Worm (Caenorhabditis elegans) whole organism, L1 larva: Measurements from ENCODE around the gene prx-19.
A peak's percentile ranks its signal among the peaks of the same experiment; 100 is the strongest.

Experiments used
- C16A3.4 ChIP-seq: fragments of 150-350 bp; optimal IDR thresholded peaks from 2 replicates; lab custom pipeline; 2014; ENCODE audit warnings: missing biosample characterization, missing genetic modification characterization
- C34B4.2 ChIP-seq: sonication (generic microtip); optimal IDR thresholded peaks from 2 replicates; lab custom pipeline; 2017; ENCODE audit warnings: mild to moderate bottlenecking, missing genetic modification characterization, missing compliant biosample characterization
- blmp-1 ChIP-seq: fragments of 150-350 bp; optimal IDR thresholded peaks from 2 replicates; lab custom pipeline; 2014; ENCODE audit warnings: missing biosample characterization, missing genetic modification characterization
- ceh-82 ChIP-seq, 3 experiments: fragments of 150-350 bp in 1 of 3; sonication (generic microtip) in 2 of 3; optimal IDR thresholded peaks; 2 replicates each; lab custom pipeline; 2014 to 2017; ENCODE audit warnings: missing biosample characterization in 3 of 3, missing genetic modification characterization in 3 of 3
- ceh-88 ChIP-seq: fragments of 200-800 bp; sonication (Bioruptor generic); IDR thresholded peaks from 2 replicates; pipeline ENCODE4 v1.3.6; 2022; ENCODE audit warnings: missing genetic modification characterization, missing compliant biosample characterization
- ceh-90 ChIP-seq: sonication (generic microtip); optimal IDR thresholded peaks from 2 replicates; lab custom pipeline; 2016; ENCODE audit warnings: missing genetic modification characterization, missing compliant biosample characterization
- dpl-1 ChIP-seq, 3 experiments: fragments of 150-350 bp in 2 of 3; sonication (generic microtip) in 1 of 3; optimal IDR thresholded peaks; 2 replicates each; lab custom pipeline; 2014 to 2017; ENCODE audit warnings: missing biosample characterization in 3 of 3, missing genetic modification characterization in 3 of 3, missing genetic modification reagents in 3 of 3
- efl-1 ChIP-seq, 4 experiments: fragments of 150-350 bp; optimal IDR thresholded peaks in 3 of 4; peaks in 1 of 4; 1 replicate in 1 of 4; 2 replicates in 3 of 4; lab custom pipeline; 2014; ENCODE audit warnings: missing biosample characterization in 2 of 4, missing genetic modification characterization in 2 of 4, missing genetic modification reagents in 2 of 4
- efl-3 ChIP-seq: fragments of 200-800 bp; sonication (Bioruptor generic); optimal IDR thresholded peaks from 2 replicates; lab custom pipeline; 2018; ENCODE audit warnings: mild to moderate bottlenecking, missing genetic modification characterization, missing compliant biosample characterization
- egl-27 ChIP-seq, 2 experiments: fragments of 150-350 bp in 1 of 2; sonication (generic microtip); optimal IDR thresholded peaks; 3 replicates each; lab custom pipeline; 2017 to 2018; ENCODE audit warnings: missing biosample characterization in 2 of 2, missing genetic modification characterization in 2 of 2, missing genetic modification reagents in 2 of 2
- elt-2 ChIP-seq: sonication (generic microtip); optimal IDR thresholded peaks from 2 replicates; lab custom pipeline; 2016; ENCODE audit warnings: missing genetic modification characterization, mild to moderate bottlenecking, inconsistent platforms, missing compliant biosample characterization, missing genetic modification reagents
- elt-3 ChIP-seq, 6 experiments: fragments of 150-350 bp in 1 of 6; sonication (generic microtip); optimal IDR thresholded peaks; 2 replicates each; lab custom pipeline; 2017 to 2018; ENCODE audit warnings: missing biosample characterization in 6 of 6, missing genetic modification characterization in 6 of 6, inconsistent platforms in 1 of 6
- ets-5 ChIP-seq: fragments of 200-800 bp; sonication (Bioruptor generic); IDR thresholded peaks from 2 replicates; pipeline ENCODE4 v1.3.6; 2022; ENCODE audit warnings: missing genetic modification characterization, missing compliant biosample characterization
- fkh-4 ChIP-seq: sonication (generic microtip); optimal IDR thresholded peaks from 2 replicates; lab custom pipeline; 2016; ENCODE audit warnings: missing compliant biosample characterization, missing genetic modification characterization, borderline replicate concordance
- fkh-8 ChIP-seq: sonication (generic microtip); optimal IDR thresholded peaks from 2 replicates; lab custom pipeline; 2016; ENCODE audit warnings: mild to moderate bottlenecking, missing genetic modification characterization, missing compliant biosample characterization
- grh-1 ChIP-seq: fragments of 200-800 bp; sonication (Bioruptor generic); IDR thresholded peaks from 2 replicates; pipeline ENCODE4 v1.3.6; 2022; ENCODE audit warnings: missing genetic modification reagents, missing genetic modification characterization, missing compliant biosample characterization
- hlh-4 ChIP-seq: sonication (generic microtip); optimal IDR thresholded peaks from 2 replicates; lab custom pipeline; 2016; ENCODE audit warnings: mild to moderate bottlenecking, missing genetic modification characterization, missing compliant biosample characterization
- jun-1 ChIP-seq: fragments of 150-350 bp; optimal IDR thresholded peaks from 2 replicates; lab custom pipeline; 2014; ENCODE audit warnings: missing biosample characterization, missing genetic modification reagents, missing genetic modification characterization
- lin-13 ChIP-seq: fragments of 150-350 bp; optimal IDR thresholded peaks from 2 replicates; lab custom pipeline; 2014; ENCODE audit warnings: missing biosample characterization, missing genetic modification reagents, missing genetic modification characterization
- lin-14 ChIP-seq: fragments of 200-800 bp; sonication (Bioruptor generic); optimal IDR thresholded peaks from 2 replicates; lab custom pipeline; 2018; ENCODE audit warnings: mild to moderate bottlenecking, missing genetic modification characterization, moderate library complexity, missing compliant biosample characterization
- lin-35 ChIP-seq, 2 experiments: fragments of 150-350 bp; optimal IDR thresholded peaks; 2 replicates each; lab custom pipeline; 2014; ENCODE audit warnings: missing biosample characterization in 2 of 2, missing genetic modification characterization in 2 of 2, missing genetic modification reagents in 2 of 2
- lin-39 ChIP-seq: fragments of 150-350 bp; optimal IDR thresholded peaks from 2 replicates; lab custom pipeline; 2014; ENCODE audit warnings: missing biosample characterization, missing genetic modification reagents, missing genetic modification characterization
- lir-3 ChIP-seq: sonication (generic microtip); optimal IDR thresholded peaks from 2 replicates; lab custom pipeline; 2016; ENCODE audit warnings: mild to moderate bottlenecking, missing genetic modification characterization, moderate library complexity, missing compliant biosample characterization; ENCODE audit not compliant: poor library complexity
- mdl-1 ChIP-seq, 2 experiments: fragments of 150-350 bp; optimal IDR thresholded peaks; 2 replicates each; lab custom pipeline; 2014 to 2017; ENCODE audit warnings: missing biosample characterization in 2 of 2, missing genetic modification characterization in 2 of 2, inconsistent platforms in 1 of 2
- mep-1 ChIP-seq: fragments of 150-350 bp; optimal IDR thresholded peaks from 2 replicates; lab custom pipeline; 2014; ENCODE audit warnings: missing biosample characterization, missing genetic modification characterization
- nhr-12 ChIP-seq: sonication (generic microtip); optimal IDR thresholded peaks from 2 replicates; lab custom pipeline; 2017; ENCODE audit warnings: missing biosample characterization, missing genetic modification characterization
- nhr-71 ChIP-seq: sonication (generic microtip); optimal IDR thresholded peaks from 2 replicates; lab custom pipeline; 2016; ENCODE audit warnings: mild to moderate bottlenecking, missing genetic modification characterization, moderate library complexity, missing compliant biosample characterization
- nhr-76 ChIP-seq: sonication (generic microtip); optimal IDR thresholded peaks from 2 replicates; lab custom pipeline; 2017; ENCODE audit warnings: missing biosample characterization, missing genetic modification characterization
- nhr-85 ChIP-seq: sonication (generic microtip); peaks from one replicate; lab custom pipeline; 2016; ENCODE audit warnings: missing genetic modification characterization, inconsistent platforms, missing compliant biosample characterization
- pax-3 ChIP-seq: fragments of 200-800 bp; sonication (Bioruptor generic); optimal IDR thresholded peaks from 2 replicates; lab custom pipeline; 2018; ENCODE audit warnings: mild to moderate bottlenecking, missing genetic modification characterization, moderate library complexity, missing compliant biosample characterization
- rnt-1 ChIP-seq: sonication (generic microtip); optimal IDR thresholded peaks from 2 replicates; lab custom pipeline; 2016; ENCODE audit warnings: mild to moderate bottlenecking, missing genetic modification characterization, moderate library complexity, missing compliant biosample characterization
- skn-1 ChIP-seq: fragments of 150-350 bp; optimal IDR thresholded peaks from 2 replicates; lab custom pipeline; 2014; ENCODE audit warnings: missing biosample characterization, missing genetic modification characterization
- snu-23 ChIP-seq: sonication (generic microtip); optimal IDR thresholded peaks from 2 replicates; lab custom pipeline; 2016; ENCODE audit warnings: missing genetic modification characterization, missing compliant biosample characterization
- sox-4 ChIP-seq: sonication (generic microtip); optimal IDR thresholded peaks from 2 replicates; lab custom pipeline; 2016; ENCODE audit warnings: missing genetic modification characterization, missing compliant biosample characterization
- unc-130 ChIP-seq: fragments of 150-350 bp; optimal IDR thresholded peaks from 2 replicates; lab custom pipeline; 2017; ENCODE audit warnings: missing biosample characterization, missing genetic modification characterization, inconsistent platforms
- unc-62 ChIP-seq: fragments of 150-350 bp; optimal IDR thresholded peaks from 2 replicates; lab custom pipeline; 2014; ENCODE audit warnings: missing biosample characterization, missing genetic modification reagents, missing genetic modification characterization
- vab-15 ChIP-seq: sonication (generic microtip); optimal IDR thresholded peaks from 2 replicates; lab custom pipeline; 2017; ENCODE audit warnings: missing genotype, mild to moderate bottlenecking, missing genetic modification characterization, missing compliant biosample characterization
- zag-1 ChIP-seq: fragments of 150-350 bp; optimal IDR thresholded peaks from 2 replicates; lab custom pipeline; 2014; ENCODE audit warnings: missing biosample characterization, missing genetic modification characterization
- ztf-4 ChIP-seq: fragments of 150-350 bp; optimal IDR thresholded peaks from 2 replicates; lab custom pipeline; 2014; ENCODE audit warnings: missing biosample characterization, missing genetic modification characterization

prx-19 gene

DNA sequence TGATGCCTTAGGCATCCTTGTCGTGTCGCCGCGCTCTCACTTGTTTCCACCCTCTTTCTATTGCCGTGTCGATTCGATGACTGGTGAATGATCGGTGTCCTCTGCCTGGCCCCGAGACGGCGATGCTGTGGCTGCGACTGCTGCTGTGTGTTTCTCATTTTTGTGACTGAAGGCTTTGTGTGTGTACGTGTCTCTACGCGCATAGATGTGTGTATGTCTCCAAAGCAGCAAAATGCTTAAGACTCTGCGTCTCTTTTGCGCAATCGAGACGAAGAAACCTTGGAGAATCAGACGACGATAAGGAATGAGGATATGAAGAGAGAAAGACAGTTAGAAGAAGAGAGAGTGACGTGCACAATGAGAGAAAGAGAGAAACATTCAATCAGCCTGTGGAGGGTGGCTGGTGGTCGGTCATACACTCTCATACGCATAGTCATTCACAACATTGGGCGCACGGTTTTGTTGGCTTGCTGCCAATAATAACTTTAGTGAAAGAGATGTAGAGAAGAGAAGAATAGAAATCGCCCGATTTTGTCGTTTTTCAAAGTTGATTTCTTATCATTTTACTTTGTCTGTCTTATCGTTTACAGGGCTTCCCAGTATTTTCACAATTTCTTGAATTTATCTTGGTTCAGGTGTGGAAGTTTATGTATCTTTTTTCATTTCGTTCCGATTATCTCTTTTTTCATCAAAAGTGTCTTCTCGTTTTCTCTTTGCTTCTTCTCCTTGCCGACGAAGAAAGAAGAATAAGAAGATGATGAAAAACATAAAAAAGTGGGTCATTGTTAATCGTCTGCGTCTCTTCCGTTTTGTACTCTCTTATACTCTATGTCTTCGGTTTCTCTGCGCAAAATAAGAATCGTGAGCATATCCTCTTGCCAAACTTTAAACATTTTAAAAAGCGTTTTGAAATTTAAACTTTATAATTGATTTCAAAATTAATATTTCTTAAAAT lies 7.0 kb downstream of the prx-19 start (continued):
- TF ChIP-seq lin-35 (GFP tag; optimal IDR thresholded peaks at IDR 0.05; lab: Kevin White, UChicago): peak; percentile 72 to 91
- TF ChIP-seq unc-62 (GFP tag; lab: Kevin White, UChicago): peak; percentile 22
- TF ChIP-seq C34B4.2 (tag; lab: Kevin White, UChicago): no peak
- peak; percentile 100 for TF ChIP-seq nhr-85 (tag; lab: Kevin White, UChicago)
- TF ChIP-seq ets-5 (GFP tag; lab: Robert Waterston, UW): no peak
- TF ChIP-seq lir-3 (tag; lab: Kevin White, UChicago): peak; percentile 81
- TF ChIP-seq pax-3: peak; percentile 83
- TF ChIP-seq grh-1: peak; percentile 82
- TF ChIP-seq hlh-4 (tag; lab: Kevin White, UChicago): no peak
- no peak for TF ChIP-seq ceh-90 (tag; lab: Kevin White, UChicago)
- peak; percentile 96 for TF ChIP-seq snu-23 (GFP tag; lab: Kevin White, UChicago)
- TF ChIP-seq efl-3 (GFP tag; lab: Kevin White, UChicago): peak; percentile 23
- peak; percentile 92 for TF ChIP-seq lin-39 (tag; lab: Kevin White, UChicago)
- TF ChIP-seq dpl-1 (GFP tag; optimal IDR thresholded peaks at IDR 0.05; lab: Kevin White, UChicago): peak; percentile 68 to 72 (median 70)
- TF ChIP-seq ceh-82 (tag; optimal IDR thresholded peaks at IDR 0.05; lab: Kevin White, UChicago): peak; percentile 69 to 96 (median 96)

DNA sequence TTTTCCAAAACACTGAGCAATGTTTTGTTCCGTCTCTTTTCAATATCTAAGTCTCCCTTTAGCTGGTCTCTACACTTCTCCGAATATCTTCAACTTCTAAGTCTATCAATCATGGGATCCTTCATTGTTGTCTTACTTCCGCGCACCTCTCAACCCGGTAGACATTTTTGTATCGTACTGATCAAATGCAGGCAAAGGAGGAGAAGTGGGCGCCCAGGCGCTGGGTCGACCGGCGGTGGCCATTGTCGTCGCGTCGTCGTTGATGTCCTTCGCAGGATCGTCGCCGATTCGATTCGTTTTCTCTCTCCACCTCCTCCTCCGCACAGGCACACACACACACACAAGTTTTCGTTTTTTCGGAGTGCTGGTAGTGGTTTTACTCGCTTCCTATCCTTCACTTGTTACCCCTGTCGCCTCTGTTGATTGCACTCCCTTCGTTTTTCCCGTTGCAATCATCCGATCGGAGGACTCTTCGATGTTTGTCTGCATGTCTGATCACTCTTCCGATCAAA lies 7.7 kb downstream of the prx-19 start:
- TF ChIP-seq grh-1 (peak; percentile 40; the same call in 1 of the 2 replicates), lin-13 (GFP tag; lab: Kevin White, UChicago) (peak; percentile 23), C16A3.4 (peak; percentile 0), skn-1 (tag; lab: Kevin White, UChicago) (peak; percentile 18), elt-3 (tag; optimal IDR thresholded peaks at IDR 0.05; lab: Kevin White, UChicago) (peak in 3 of 6 experiments; percentile 16 to 81 (median 68)), fkh-4 (no peak), lin-35 (GFP tag; optimal IDR thresholded peaks at IDR 0.05; lab: Kevin White, UChicago) (no peak), mdl-1 (tag; optimal IDR thresholded peaks at IDR 0.05; lab: Kevin White, UChicago) (peak in 1 of 2 experiments; percentile 14), ceh-82 (tag; optimal IDR thresholded peaks at IDR 0.05; lab: Kevin White, UChicago) (peak in 1 of 3 experiments; percentile 5), blmp-1 (tag; lab: Kevin White, UChicago) (peak; percentile 74), unc-130 (peak; percentile 49)
- TF ChIP-seq, all 84 proteins: peak for 9

- TF ChIP-seq fkh-4 (no peak), efl-1 (optimal IDR thresholded peaks at IDR 0.05; lab: Kevin White, UChicago) (no peak), efl-1 (GFP tag; optimal IDR thresholded peaks at IDR 0.05 in 1 of 2; lab: Kevin White, UChicago) (peak in 1 of 2 experiments; percentile 92), lir-3 (tag; lab: Kevin White, UChicago) (no peak), ceh-82 (tag; optimal IDR thresholded peaks at IDR 0.05; lab: Kevin White, UChicago) (peak in 1 of 3 experiments; percentile 1), nhr-85 (tag; lab: Kevin White, UChicago) (peak; percentile 17), blmp-1 (tag; lab: Kevin White, UChicago) (peak; percentile 86)
Measured at ce11 chrIII:8800796-8801083, 8.4 kb downstream of the prx-19 start.

DNA sequence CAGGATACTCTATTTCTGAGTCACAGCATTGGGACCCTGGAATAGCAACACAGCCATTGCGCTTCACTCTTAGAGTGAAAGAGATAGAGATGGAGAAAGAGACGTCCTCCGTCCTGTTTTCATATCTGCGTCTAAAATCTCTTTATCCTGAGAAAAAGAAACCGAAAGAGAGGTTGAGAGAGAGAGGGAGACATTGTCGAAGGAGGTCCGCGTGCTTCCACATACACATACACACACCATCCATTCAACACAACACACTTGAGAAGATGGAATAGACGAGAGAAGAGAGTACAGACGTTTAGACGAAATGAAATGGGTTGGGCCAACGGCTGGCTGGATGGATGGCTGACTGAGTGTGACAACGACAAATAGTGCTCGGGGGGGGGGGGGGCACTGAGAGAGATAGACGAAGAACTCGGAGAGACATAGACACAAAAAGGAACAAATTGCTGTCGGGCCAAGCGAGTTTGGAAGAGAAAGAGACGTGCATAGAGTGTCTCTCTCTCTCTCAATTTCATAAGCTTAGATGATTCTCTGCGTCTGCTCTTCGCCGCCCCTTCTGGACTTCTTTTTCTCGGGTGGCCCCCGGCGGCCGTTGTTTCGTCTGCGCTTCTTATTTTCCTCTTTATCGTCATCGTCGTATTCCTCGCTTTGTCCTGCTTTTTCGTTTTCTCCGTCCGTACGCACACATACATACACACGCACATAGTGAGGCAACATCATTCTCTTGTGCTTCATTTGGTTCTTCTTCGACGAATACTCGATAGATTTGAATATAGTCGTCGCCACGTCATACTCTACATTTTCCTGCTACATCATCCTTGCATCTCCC lies 8.9 kb downstream of the prx-19 start, which contains the start of gene F54F2.6:
Gene F54F2.6 (minus strand): TSS at position 738 of the 832 bp plus-strand sequence.
- peak; percentile 100 for TF ChIP-seq lin-14
- no peak for TF ChIP-seq nhr-12
- TF ChIP-seq lin-39 (tag; lab: Kevin White, UChicago): peak; percentile 63
- TF ChIP-seq ztf-4 (tag; lab: Kevin White, UChicago): peak; percentile 89
- no peak for TF ChIP-seq skn-1 (tag; lab: Kevin White, UChicago)
- TF ChIP-seq pax-3: peak; percentile 86
- TF ChIP-seq egl-27 (tag; optimal IDR thresholded peaks at IDR 0.05; lab: Kevin White, UChicago): peak; percentile 85 to 94
- peak; percentile 80 for TF ChIP-seq jun-1
- peak; percentile 86 for TF ChIP-seq rnt-1 (tag; lab: Kevin White, UChicago)
- TF ChIP-seq mep-1 (tag; lab: Kevin White, UChicago): peak; percentile 95
- peak; percentile 32 for TF ChIP-seq nhr-76 (tag; lab: Kevin White, UChicago)
- no peak for TF ChIP-seq efl-3 (GFP tag; lab: Kevin White, UChicago)
- peak; percentile 94 for TF ChIP-seq fkh-8 (tag; lab: Kevin White, UChicago)
- peak; percentile 59 for TF ChIP-seq sox-4 (tag; lab: Kevin White, UChicago)
- TF ChIP-seq ceh-88 (GFP tag; lab: Robert Waterston, UW): peak; percentile 73
- TF ChIP-seq zag-1: peak; percentile 71
- peak; percentile 98 for TF ChIP-seq nhr-71 (tag; lab: Kevin White, UChicago)
- peak in 1 of 6 experiments; percentile 23 for TF ChIP-seq elt-3 (tag; optimal IDR thresholded peaks at IDR 0.05; lab: Kevin White, UChicago)
- TF ChIP-seq lin-13 (GFP tag; lab: Kevin White, UChicago): peak; percentile 90
- peak; percentile 92 for TF ChIP-seq vab-15 (tag; lab: Kevin White, UChicago)
- peak; percentile 71 for TF ChIP-seq elt-2 (tag; lab: Kevin White, UChicago)
- peak; percentile 60 for TF ChIP-seq lir-3 (tag; lab: Kevin White, UChicago)
